Worm (Caenorhabditis elegans) whole organism, early embryonic: ENCODE measurements around the gene ZC204.14.

Experiments
- B0310.2 ChIP-seq: sonication (generic microtip); optimal IDR thresholded peaks from 2 replicates; lab custom pipeline; 2016; ENCODE audit warnings: mild to moderate bottlenecking, missing genetic modification characterization, missing compliant biosample characterization
- ama-1 ChIP-seq: fragments of 150-350 bp; optimal IDR thresholded peaks from 2 replicates; lab custom pipeline; 2014
- ets-7 ChIP-seq: sonication (generic microtip); optimal IDR thresholded peaks from 2 replicates; lab custom pipeline; 2016; ENCODE audit warnings: missing genotype, missing genetic modification characterization, missing compliant biosample characterization
- flt-1 ChIP-seq: fragments of 200-800 bp; sonication (Bioruptor generic); IDR thresholded peaks from 2 replicates; pipeline ENCODE4 v1.3.6; 2022; ENCODE audit warnings: missing genetic modification characterization, missing compliant biosample characterization
- hmg-4 ChIP-seq: fragments of 200-800 bp; sonication (Bioruptor generic); optimal IDR thresholded peaks from 2 replicates; lab custom pipeline; 2018; ENCODE audit warnings: mild to moderate bottlenecking, missing genetic modification characterization, missing compliant biosample characterization
- pes-1 ChIP-seq: fragments of 200-800 bp; sonication (Bioruptor generic); IDR thresholded peaks from 2 replicates; pipeline ENCODE4 v1.3.6; 2022; ENCODE audit warnings: missing genetic modification reagents, missing genetic modification characterization, missing compliant biosample characterization
- scrt-1 ChIP-seq: fragments of 200-800 bp; sonication (Bioruptor generic); IDR thresholded peaks from 2 replicates; pipeline ENCODE4 v1.3.6; 2022; ENCODE audit warnings: missing genetic modification characterization, missing compliant biosample characterization
- sea-1 ChIP-seq: fragments of 200-800 bp; sonication (Bioruptor generic); conservative IDR thresholded peaks from 2 replicates; pipeline ENCODE4 v1.3.6; 2022; ENCODE audit warnings: missing genetic modification characterization, missing compliant biosample characterization
- tbx-37 ChIP-seq: fragments of 200-800 bp; sonication (Bioruptor generic); conservative IDR thresholded peaks from 2 replicates; pipeline ENCODE4 v1.3.6; 2022; ENCODE audit warnings: missing genetic modification reagents, missing genetic modification characterization, missing compliant biosample characterization
- tra-4 ChIP-seq: sonication (generic microtip); optimal IDR thresholded peaks from 2 replicates; lab custom pipeline; 2017; ENCODE audit warnings: missing genetic modification characterization, missing compliant biosample characterization

ce11 chrII:1621180-1621579, 41.6 kb downstream of the ZC204.14 start, which contains the start of gene fbxa-158:
- TF ChIP-seq ama-1 (lab: Kevin White, UChicago), result no peak
- TF ChIP-seq pes-1 (GFP tag; lab: Robert Waterston, UW), result no peak
- no peak for TF ChIP-seq flt-1 (GFP tag; lab: Robert Waterston, UW)
- no peak for TF ChIP-seq tra-4
- no peak for TF ChIP-seq scrt-1 (GFP tag; lab: Robert Waterston, UW)
- TF ChIP-seq B0310.2 (tag; lab: Kevin White, UChicago), result no peak
- TF ChIP-seq hmg-4 (GFP tag; lab: Kevin White, UChicago), result no peak
- TF ChIP-seq sea-1 (GFP tag; lab: Robert Waterston, UW), result no peak
- no peak for TF ChIP-seq tbx-37 (GFP tag; lab: Robert Waterston, UW)
- TF ChIP-seq ets-7 (tag; lab: Kevin White, UChicago), result no peak
